Worm (Caenorhabditis elegans) whole organism, L2 larva: ENCODE data around the gene srv-24.

Source experiments
- C34F6.9 ChIP-seq: fragments of 150-350 bp; optimal IDR thresholded peaks from 2 replicates; lab custom pipeline; 2014; ENCODE audit warnings: missing biosample characterization, missing genetic modification characterization
- F13H6.1 ChIP-seq: sonication (generic microtip); optimal IDR thresholded peaks from 2 replicates; lab custom pipeline; 2016; ENCODE audit warnings: missing genetic modification characterization, missing compliant biosample characterization
- R02D3.7 ChIP-seq: fragments of 150-350 bp; optimal IDR thresholded peaks from 2 replicates; lab custom pipeline; 2014; ENCODE audit warnings: missing biosample characterization, missing genetic modification characterization
- Y55F3AM.14 ChIP-seq: fragments of 200-800 bp; sonication (Bioruptor generic); optimal IDR thresholded peaks from 2 replicates; lab custom pipeline; 2018; ENCODE audit warnings: mild to moderate bottlenecking, missing genetic modification characterization, missing compliant biosample characterization
- ZK546.5 ChIP-seq: sonication (generic microtip); optimal IDR thresholded peaks from 2 replicates; lab custom pipeline; 2017; ENCODE audit warnings: missing biosample characterization, missing genetic modification characterization
- alr-1 ChIP-seq: fragments of 150-350 bp; optimal IDR thresholded peaks from 2 replicates; lab custom pipeline; 2014; ENCODE audit warnings: missing biosample characterization, missing genetic modification characterization
- aly-2 ChIP-seq: fragments of 150-350 bp; optimal IDR thresholded peaks from 2 replicates; lab custom pipeline; 2014; ENCODE audit warnings: missing biosample characterization, missing genetic modification characterization
- ama-1 ChIP-seq: fragments of 150-350 bp; optimal IDR thresholded peaks from 2 replicates; lab custom pipeline; 2018; ENCODE audit warnings: inconsistent platforms
- blmp-1 ChIP-seq: sonication (generic microtip); optimal IDR thresholded peaks from 2 replicates; lab custom pipeline; 2017; ENCODE audit warnings: missing genetic modification characterization, mild to moderate bottlenecking, missing compliant biosample characterization, antibody characterized with exemption, moderate library complexity; ENCODE audit not compliant: insufficient read depth
- ceh-16 ChIP-seq: fragments of 150-350 bp; optimal IDR thresholded peaks from 2 replicates; lab custom pipeline; 2014; ENCODE audit warnings: missing biosample characterization, missing genetic modification characterization
- ceh-82 ChIP-seq: fragments of 150-350 bp; optimal IDR thresholded peaks from 2 replicates; lab custom pipeline; 2014; ENCODE audit warnings: missing biosample characterization, missing genetic modification characterization
- crh-2 ChIP-seq: sonication (generic microtip); optimal IDR thresholded peaks from 2 replicates; lab custom pipeline; 2017; ENCODE audit warnings: missing biosample characterization, missing genetic modification characterization
- dmd-4 ChIP-seq: sonication (generic microtip); optimal IDR thresholded peaks from 2 replicates; lab custom pipeline; 2017; ENCODE audit warnings: missing biosample characterization, missing genetic modification characterization
- egl-27 ChIP-seq: sonication (generic microtip); optimal IDR thresholded peaks from 3 replicates; lab custom pipeline; 2017; ENCODE audit warnings: missing biosample characterization, missing genetic modification reagents, missing genetic modification characterization
- elt-1 ChIP-seq: fragments of 150-350 bp; optimal IDR thresholded peaks from 2 replicates; lab custom pipeline; 2014; ENCODE audit warnings: missing biosample characterization, missing genetic modification characterization
- elt-3 ChIP-seq: sonication (generic microtip); optimal IDR thresholded peaks from 2 replicates; lab custom pipeline; 2017; ENCODE audit warnings: missing biosample characterization, missing genetic modification characterization
- fos-1 ChIP-seq: fragments of 150-350 bp; optimal IDR thresholded peaks from 2 replicates; lab custom pipeline; 2014; ENCODE audit warnings: missing biosample characterization, missing genetic modification characterization
- gmeb-1 ChIP-seq: fragments of 150-350 bp; optimal IDR thresholded peaks from 2 replicates; lab custom pipeline; 2014; ENCODE audit warnings: missing biosample characterization, missing genetic modification characterization
- lin-11 ChIP-seq: fragments of 150-350 bp; sonication (generic microtip); optimal IDR thresholded peaks from 2 replicates; lab custom pipeline; 2014; ENCODE audit warnings: missing biosample characterization, missing genetic modification characterization, inconsistent platforms, mixed read lengths
- lin-13 ChIP-seq: fragments of 150-350 bp; optimal IDR thresholded peaks from 2 replicates; lab custom pipeline; 2014; ENCODE audit warnings: missing biosample characterization, missing genetic modification reagents, missing genetic modification characterization
- lin-39 ChIP-seq: fragments of 150-350 bp; optimal IDR thresholded peaks from 2 replicates; lab custom pipeline; 2014; ENCODE audit warnings: missing biosample characterization, missing genetic modification reagents, missing genetic modification characterization
- lsy-2 ChIP-seq, 2 experiments: fragments of 150-350 bp in 1 of 2; sonication (generic microtip) in 1 of 2; optimal IDR thresholded peaks; 2 replicates each; lab custom pipeline; 2014 to 2017; ENCODE audit warnings: missing biosample characterization in 2 of 2, missing genetic modification characterization in 2 of 2
- mab-5 ChIP-seq: fragments of 150-350 bp; optimal IDR thresholded peaks from 2 replicates; lab custom pipeline; 2014; ENCODE audit warnings: missing biosample characterization, missing genetic modification characterization
- mbf-1 ChIP-seq: sonication (generic microtip); optimal IDR thresholded peaks from 2 replicates; lab custom pipeline; 2017; ENCODE audit warnings: missing biosample characterization, missing genetic modification characterization
- mdl-1 ChIP-seq, 2 experiments: fragments of 150-350 bp in 1 of 2; sonication (generic microtip) in 1 of 2; optimal IDR thresholded peaks; 2 replicates each; lab custom pipeline; 2017; ENCODE audit warnings: missing biosample characterization in 2 of 2, missing genetic modification characterization in 2 of 2
- nhr-10 ChIP-seq: sonication (generic microtip); optimal IDR thresholded peaks from 2 replicates; lab custom pipeline; 2017; ENCODE audit warnings: missing biosample characterization, missing genetic modification characterization
- nhr-11 ChIP-seq: fragments of 150-350 bp; optimal IDR thresholded peaks from 2 replicates; lab custom pipeline; 2014; ENCODE audit warnings: missing biosample characterization, missing genetic modification characterization
- nhr-12 ChIP-seq: fragments of 150-350 bp; optimal IDR thresholded peaks from 2 replicates; lab custom pipeline; 2014; ENCODE audit warnings: missing biosample characterization, missing genetic modification characterization
- nhr-129 ChIP-seq: fragments of 150-350 bp; optimal IDR thresholded peaks from 2 replicates; lab custom pipeline; 2014; ENCODE audit warnings: missing biosample characterization, missing genetic modification characterization
- nhr-21 ChIP-seq: fragments of 150-350 bp; optimal IDR thresholded peaks from 2 replicates; lab custom pipeline; 2014; ENCODE audit warnings: missing biosample characterization, missing genetic modification characterization
- nhr-23 ChIP-seq: fragments of 150-350 bp; optimal IDR thresholded peaks from 2 replicates; lab custom pipeline; 2014; ENCODE audit warnings: missing biosample characterization, missing genetic modification reagents, missing genetic modification characterization
- nhr-237 ChIP-seq: fragments of 150-350 bp; optimal IDR thresholded peaks from 2 replicates; lab custom pipeline; 2014; ENCODE audit warnings: missing biosample characterization, missing genetic modification characterization
- nhr-25 ChIP-seq: fragments of 150-350 bp; sonication (generic microtip); optimal IDR thresholded peaks from 3 replicates; lab custom pipeline; 2014; ENCODE audit warnings: missing biosample characterization, missing genetic modification characterization
- nhr-6 ChIP-seq: fragments of 150-350 bp; optimal IDR thresholded peaks from 2 replicates; lab custom pipeline; 2014; ENCODE audit warnings: missing biosample characterization, missing genetic modification characterization
- nhr-77 ChIP-seq: fragments of 150-350 bp; optimal IDR thresholded peaks from 2 replicates; lab custom pipeline; 2014; ENCODE audit warnings: missing biosample characterization, missing genetic modification characterization
- peb-1 ChIP-seq: fragments of 150-350 bp; optimal IDR thresholded peaks from 2 replicates; lab custom pipeline; 2014; ENCODE audit warnings: missing biosample characterization, missing genetic modification characterization
- sem-4 ChIP-seq: fragments of 150-350 bp; optimal IDR thresholded peaks from 2 replicates; lab custom pipeline; 2014; ENCODE audit warnings: missing biosample characterization, missing genetic modification reagents, missing genetic modification characterization
- skn-1 ChIP-seq: sonication (generic microtip); optimal IDR thresholded peaks from 2 replicates; lab custom pipeline; 2017; ENCODE audit warnings: missing biosample characterization, missing genetic modification characterization
- sma-3 ChIP-seq: sonication (generic microtip); optimal IDR thresholded peaks from 2 replicates; lab custom pipeline; 2016; ENCODE audit warnings: missing genetic modification reagents, missing genetic modification characterization, missing compliant biosample characterization
- sma-9 ChIP-seq, 2 experiments: fragments of 150-350 bp in 1 of 2; sonication (generic microtip) in 1 of 2; optimal IDR thresholded peaks; 2 replicates each; lab custom pipeline; 2014 to 2016; ENCODE audit warnings: missing genetic modification characterization in 2 of 2, mild to moderate bottlenecking in 1 of 2, missing biosample characterization in 1 of 2, missing compliant biosample characterization in 1 of 2, missing genetic modification reagents in 1 of 2, moderate library complexity in 1 of 2
- snpc-4 ChIP-seq: fragments of 150-350 bp; optimal IDR thresholded peaks from 2 replicates; lab custom pipeline; 2014; ENCODE audit warnings: missing biosample characterization, missing genetic modification characterization
- unc-39 ChIP-seq: fragments of 150-350 bp; optimal IDR thresholded peaks from 2 replicates; lab custom pipeline; 2014; ENCODE audit warnings: missing biosample characterization, missing genetic modification characterization
- unc-55 ChIP-seq: fragments of 150-350 bp; sonication (generic microtip); optimal IDR thresholded peaks from 3 replicates; lab custom pipeline; 2014; ENCODE audit warnings: missing biosample characterization, missing genetic modification reagents, missing genetic modification characterization
- unc-62 ChIP-seq: fragments of 150-350 bp; optimal IDR thresholded peaks from 2 replicates; lab custom pipeline; 2014; ENCODE audit warnings: missing biosample characterization, missing genetic modification reagents, missing genetic modification characterization
- zag-1 ChIP-seq: fragments of 150-350 bp; optimal IDR thresholded peaks from 2 replicates; lab custom pipeline; 2014; ENCODE audit warnings: missing biosample characterization, missing genetic modification characterization
- ztf-1 ChIP-seq: fragments of 200-800 bp; sonication (Bioruptor generic); conservative IDR thresholded peaks from 2 replicates; pipeline ENCODE4 v1.3.6; 2022; ENCODE audit warnings: missing genetic modification characterization, missing compliant biosample characterization
- ztf-11 ChIP-seq: sonication (generic microtip); optimal IDR thresholded peaks from 2 replicates; lab custom pipeline; 2017; ENCODE audit warnings: missing biosample characterization, missing genetic modification characterization
- ztf-4 ChIP-seq: fragments of 150-350 bp; optimal IDR thresholded peaks from 2 replicates; lab custom pipeline; 2014; ENCODE audit warnings: missing biosample characterization, missing genetic modification characterization

Gene srv-24

DNA sequence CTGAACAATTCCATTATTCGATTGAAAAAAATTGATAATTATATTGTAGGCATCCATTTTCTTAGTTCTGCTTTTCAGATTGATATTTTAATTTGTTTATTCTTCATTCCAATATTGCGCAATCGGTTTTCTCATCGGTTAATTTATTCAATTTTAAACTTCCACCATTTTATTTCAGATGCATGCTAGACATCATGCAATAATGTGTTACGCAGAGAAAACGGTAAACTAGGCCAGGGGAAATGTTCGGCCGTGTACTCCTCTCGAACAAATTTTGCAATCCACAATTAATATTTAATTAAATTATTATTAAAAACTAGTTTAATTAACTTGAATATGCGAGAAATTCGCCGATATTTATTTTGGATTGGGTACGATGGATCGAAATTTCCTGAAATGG is 31.0 kb upstream of the srv-24 start, which contains the start of gene Y73B6BL.29:
Gene Y73B6BL.29, plus strand, starts transcription at position 263 of the 400 bp plus-strand sequence.
- no peak for TF ChIP-seq unc-39 (tag; lab: Kevin White, UChicago)
- TF ChIP-seq ZK546.5 (tag; lab: Kevin White, UChicago): peak; percentile 89
- peak; percentile 69 for TF ChIP-seq ceh-16 (tag; lab: Kevin White, UChicago)
- no peak for TF ChIP-seq nhr-23 (tag; lab: Kevin White, UChicago)
- TF ChIP-seq mab-5 (tag; lab: Kevin White, UChicago): peak; percentile 66
- TF ChIP-seq egl-27 (tag; lab: Kevin White, UChicago): peak; percentile 84
- TF ChIP-seq fos-1 (tag; lab: Kevin White, UChicago): peak; percentile 57
- TF ChIP-seq ztf-11 (tag; lab: Kevin White, UChicago): no peak
- TF ChIP-seq R02D3.7: peak; percentile 71
- peak; percentile 38 for TF ChIP-seq ama-1 (lab: Kevin White, UChicago)
- peak; percentile 8 for TF ChIP-seq ceh-82 (tag; lab: Kevin White, UChicago)
- no peak for TF ChIP-seq mbf-1 (tag; lab: Kevin White, UChicago)
- no peak for TF ChIP-seq nhr-129
- peak; percentile 94 for TF ChIP-seq sma-3 (GFP tag; lab: Kevin White, UChicago)
- peak; percentile 34 for TF ChIP-seq zag-1 (tag; lab: Kevin White, UChicago)
- peak; percentile 88 for TF ChIP-seq ztf-4 (tag; lab: Kevin White, UChicago)
- TF ChIP-seq dmd-4 (tag; lab: Kevin White, UChicago): peak; percentile 32
- TF ChIP-seq elt-3 (tag; lab: Kevin White, UChicago): no peak
- TF ChIP-seq lin-11: peak; percentile 73
- TF ChIP-seq lin-39 (tag; lab: Kevin White, UChicago): no peak
- TF ChIP-seq nhr-6 (tag; lab: Kevin White, UChicago): peak; percentile 94
- TF ChIP-seq skn-1 (tag; lab: Kevin White, UChicago): no peak
- TF ChIP-seq lin-13: peak; percentile 90
- no peak for TF ChIP-seq nhr-237
- TF ChIP-seq blmp-1: peak; percentile 44
- peak; percentile 95 for TF ChIP-seq crh-2
- TF ChIP-seq ztf-1 (GFP tag; lab: Robert Waterston, UW): no peak
- TF ChIP-seq C34F6.9 (tag; lab: Kevin White, UChicago): peak; percentile 93
- peak; percentile 23 for TF ChIP-seq Y55F3AM.14 (GFP tag; lab: Kevin White, UChicago)
- peak; percentile 86 for TF ChIP-seq nhr-21 (tag; lab: Kevin White, UChicago)
- no peak for TF ChIP-seq alr-1 (tag; lab: Kevin White, UChicago)
- peak; percentile 81 for TF ChIP-seq snpc-4 (tag; lab: Kevin White, UChicago)
- peak; percentile 80 for TF ChIP-seq sem-4
- TF ChIP-seq nhr-11 (tag; lab: Kevin White, UChicago): no peak
- no peak for TF ChIP-seq nhr-10 (tag; lab: Kevin White, UChicago)
- TF ChIP-seq mdl-1 (tag; optimal IDR thresholded peaks at IDR 0.05; lab: Kevin White, UChicago): peak in 1 of 2 experiments; percentile 25
- TF ChIP-seq nhr-12: no peak
- TF ChIP-seq unc-62 (GFP tag; lab: Kevin White, UChicago): no peak
- TF ChIP-seq nhr-77 (tag; lab: Kevin White, UChicago): peak; percentile 42
- no peak for TF ChIP-seq elt-1
- peak; percentile 98 for TF ChIP-seq gmeb-1
- peak; percentile 88 to 95 for TF ChIP-seq lsy-2 (tag; optimal IDR thresholded peaks at IDR 0.05; lab: Kevin White, UChicago)
- peak; percentile 89 for TF ChIP-seq F13H6.1 (tag; lab: Kevin White, UChicago)
- TF ChIP-seq unc-55 (GFP tag; lab: Kevin White, UChicago): peak; percentile 98
- no peak for TF ChIP-seq peb-1 (tag; lab: Kevin White, UChicago)
- peak; percentile 98 for TF ChIP-seq sma-9 (GFP tag; optimal IDR thresholded peaks at IDR 0.05; lab: Kevin White, UChicago)
- no peak for TF ChIP-seq sma-9 (tag; optimal IDR thresholded peaks at IDR 0.05; lab: Kevin White, UChicago)
- peak; percentile 94 for TF ChIP-seq nhr-25 (tag; lab: Kevin White, UChicago)
- TF ChIP-seq aly-2: no peak
- TF ChIP-seq, all 48 proteins: peak for 30
